Fruit fly (Drosophila melanogaster) S2 (cell line): Measurements from ENCODE around the gene ppk5.

Experiments used
- CG8478 ChIP-seq: fragments of >200 bp; optimal IDR thresholded peaks from 2 replicates; lab custom pipeline; 2018
- CTCF ChIP-seq, 2 experiments: fragments of >200 bp; optimal IDR thresholded peaks; 2 replicates each; lab custom pipeline; 2018

dm6 chr3L:21581984-21582383 is 47.5 kb downstream of the ppk5 start:
- no peak for TF ChIP-seq CG8478 (lab: Kevin White, UChicago)
- no peak for TF ChIP-seq CTCF (optimal IDR thresholded peaks at IDR 0.05; lab: Kevin White, UChicago)
